Fruit fly (Drosophila melanogaster) S2 (cell line): ENCODE results near the gene Rab10.

Source experiments
- CG8478 ChIP-seq: fragments of >200 bp; optimal IDR thresholded peaks from 2 replicates; lab custom pipeline; 2018
- CTCF ChIP-seq, 2 experiments: fragments of >200 bp; optimal IDR thresholded peaks; 2 replicates each; lab custom pipeline; 2018

dm6 chrX:20240518-20241186 is 10.5 kb upstream of the Rab10 start:
- TF ChIP-seq CG8478 (lab: Kevin White, UChicago) (no peak), CTCF (optimal IDR thresholded peaks at IDR 0.05; lab: Kevin White, UChicago) (no peak)
